Worm (Caenorhabditis elegans) whole organism, L3 larva: ENCODE results near the gene cpg-7.

Experiments used
- R02D3.7 ChIP-seq: fragments of 150-350 bp; optimal IDR thresholded peaks from 2 replicates; lab custom pipeline; 2014; ENCODE audit warnings: missing biosample characterization, missing genetic modification characterization
- ZK546.5 ChIP-seq: sonication (generic microtip); optimal IDR thresholded peaks from 2 replicates; lab custom pipeline; 2017; ENCODE audit warnings: missing biosample characterization, missing genetic modification characterization
- aly-2 ChIP-seq: fragments of 150-350 bp; optimal IDR thresholded peaks from 2 replicates; lab custom pipeline; 2014; ENCODE audit warnings: missing biosample characterization, missing genetic modification characterization
- ama-1 ChIP-seq: fragments of 150-350 bp; optimal IDR thresholded peaks from 2 replicates; lab custom pipeline; 2018
- ceh-16 ChIP-seq: sonication (generic microtip); optimal IDR thresholded peaks from 2 replicates; lab custom pipeline; 2017; ENCODE audit warnings: missing biosample characterization, missing genetic modification characterization
- ceh-28 ChIP-seq: fragments of 150-350 bp; optimal IDR thresholded peaks from 2 replicates; lab custom pipeline; 2014; ENCODE audit warnings: missing biosample characterization, missing genetic modification reagents, missing genetic modification characterization
- ceh-82 ChIP-seq: fragments of 150-350 bp; optimal IDR thresholded peaks from 2 replicates; lab custom pipeline; 2014; ENCODE audit warnings: missing biosample characterization, missing genetic modification characterization
- ceh-9 ChIP-seq: sonication (generic microtip); optimal IDR thresholded peaks from 2 replicates; lab custom pipeline; 2018; ENCODE audit warnings: missing biosample characterization, missing genetic modification characterization
- daf-12 ChIP-seq: fragments of 150-350 bp; optimal IDR thresholded peaks from 2 replicates; lab custom pipeline; 2014; ENCODE audit warnings: missing biosample characterization, missing genetic modification reagents, missing genetic modification characterization
- egl-5 ChIP-seq: fragments of 150-350 bp; optimal IDR thresholded peaks from 2 replicates; lab custom pipeline; 2017; ENCODE audit warnings: missing biosample characterization, missing genetic modification reagents, missing genetic modification characterization, inconsistent platforms
- elt-1 ChIP-seq: fragments of 150-350 bp; optimal IDR thresholded peaks from 2 replicates; lab custom pipeline; 2014; ENCODE audit warnings: missing biosample characterization, missing genetic modification characterization
- elt-2 ChIP-seq: sonication (generic microtip); optimal IDR thresholded peaks from 2 replicates; lab custom pipeline; 2016; ENCODE audit warnings: missing genetic modification reagents, mild to moderate bottlenecking, missing genetic modification characterization, missing compliant biosample characterization
- elt-3 ChIP-seq, 3 experiments: fragments of 150-350 bp in 1 of 3; sonication (generic microtip) in 2 of 3; optimal IDR thresholded peaks; 2 replicates in 2 of 3; 4 replicates in 1 of 3; lab custom pipeline; 2014 to 2017; ENCODE audit warnings: missing biosample characterization in 3 of 3, missing genetic modification characterization in 3 of 3
- eor-1 ChIP-seq, 2 experiments: fragments of 150-350 bp; optimal IDR thresholded peaks; 2 replicates each; lab custom pipeline; 2014 to 2018; ENCODE audit warnings: missing biosample characterization in 2 of 2, missing genetic modification characterization in 2 of 2
- fkh-10 ChIP-seq: sonication (generic microtip); optimal IDR thresholded peaks from 2 replicates; lab custom pipeline; 2017; ENCODE audit warnings: missing biosample characterization, missing genetic modification reagents, missing genetic modification characterization
- fkh-2 ChIP-seq: fragments of 150-350 bp; optimal IDR thresholded peaks from 2 replicates; lab custom pipeline; 2014; ENCODE audit warnings: missing biosample characterization, missing genetic modification reagents, missing genetic modification characterization
- fos-1 ChIP-seq: fragments of 150-350 bp; optimal IDR thresholded peaks from 2 replicates; lab custom pipeline; 2014; ENCODE audit warnings: missing biosample characterization, missing genetic modification characterization
- hmg-11 ChIP-seq: sonication (generic microtip); optimal IDR thresholded peaks from 2 replicates; lab custom pipeline; 2016; ENCODE audit warnings: missing genetic modification characterization, missing compliant biosample characterization
- jun-1 ChIP-seq: fragments of 150-350 bp; optimal IDR thresholded peaks from 2 replicates; lab custom pipeline; 2014; ENCODE audit warnings: missing biosample characterization, missing genetic modification reagents, missing genetic modification characterization
- lin-15B ChIP-seq: fragments of 150-350 bp; optimal IDR thresholded peaks from 2 replicates; lab custom pipeline; 2014; ENCODE audit warnings: missing biosample characterization, missing genetic modification characterization
- lin-39 ChIP-seq: fragments of 150-350 bp; optimal IDR thresholded peaks from 2 replicates; lab custom pipeline; 2018; ENCODE audit warnings: missing biosample characterization, missing genetic modification reagents, missing genetic modification characterization
- lsy-12 ChIP-seq: sonication (generic microtip); optimal IDR thresholded peaks from 2 replicates; lab custom pipeline; 2016; ENCODE audit warnings: mild to moderate bottlenecking, missing genetic modification characterization, missing compliant biosample characterization
- mdl-1 ChIP-seq: fragments of 150-350 bp; optimal IDR thresholded peaks from 2 replicates; lab custom pipeline; 2014; ENCODE audit warnings: missing biosample characterization, missing genetic modification characterization
- mml-1 ChIP-seq: fragments of 150-350 bp; sonication (generic microtip); optimal IDR thresholded peaks from 3 replicates; lab custom pipeline; 2014; ENCODE audit warnings: missing biosample characterization, missing genetic modification characterization
- nfya-1 ChIP-seq: sonication (generic microtip); optimal IDR thresholded peaks from 2 replicates; lab custom pipeline; 2017; ENCODE audit warnings: missing genetic modification characterization, mild to moderate bottlenecking, missing compliant biosample characterization, antibody characterized with exemption, moderate library complexity; ENCODE audit not compliant: insufficient read depth
- nhr-11 ChIP-seq: fragments of 150-350 bp; optimal IDR thresholded peaks from 2 replicates; lab custom pipeline; 2014; ENCODE audit warnings: missing biosample characterization, missing genetic modification characterization
- nhr-12 ChIP-seq: fragments of 150-350 bp; optimal IDR thresholded peaks from 2 replicates; lab custom pipeline; 2014; ENCODE audit warnings: missing biosample characterization, missing genetic modification characterization
- nhr-23 ChIP-seq: fragments of 150-350 bp; optimal IDR thresholded peaks from 2 replicates; lab custom pipeline; 2014; ENCODE audit warnings: missing biosample characterization, missing genetic modification reagents, missing genetic modification characterization
- nhr-237 ChIP-seq: fragments of 150-350 bp; optimal IDR thresholded peaks from 2 replicates; lab custom pipeline; 2014; ENCODE audit warnings: missing biosample characterization, missing genetic modification characterization
- nhr-25 ChIP-seq: sonication (generic microtip); optimal IDR thresholded peaks from 2 replicates; lab custom pipeline; 2017; ENCODE audit warnings: missing biosample characterization, missing genetic modification characterization
- nhr-28 ChIP-seq: fragments of 150-350 bp; optimal IDR thresholded peaks from 2 replicates; lab custom pipeline; 2014; ENCODE audit warnings: missing biosample characterization, missing genetic modification characterization
- nhr-43 ChIP-seq: sonication (generic microtip); optimal IDR thresholded peaks from 2 replicates; lab custom pipeline; 2016; ENCODE audit warnings: mild to moderate bottlenecking, missing genetic modification characterization, missing compliant biosample characterization; ENCODE audit not compliant: poor library complexity, severe bottlenecking
- nhr-67 ChIP-seq: fragments of 150-350 bp; optimal IDR thresholded peaks from 2 replicates; lab custom pipeline; 2014; ENCODE audit warnings: missing biosample characterization, missing genetic modification characterization
- nhr-76 ChIP-seq: fragments of 150-350 bp; sonication (generic microtip); optimal IDR thresholded peaks from 5 replicates; lab custom pipeline; 2014; ENCODE audit warnings: missing biosample characterization, missing genetic modification characterization
- nhr-77 ChIP-seq: fragments of 150-350 bp; optimal IDR thresholded peaks from 2 replicates; lab custom pipeline; 2014; ENCODE audit warnings: missing biosample characterization, missing genetic modification characterization
- pha-4 ChIP-seq: fragments of 150-350 bp; optimal IDR thresholded peaks from 2 replicates; lab custom pipeline; 2014; ENCODE audit warnings: missing biosample characterization, missing genetic modification reagents, missing genetic modification characterization
- pqm-1 ChIP-seq: fragments of 150-350 bp; optimal IDR thresholded peaks from 2 replicates; lab custom pipeline; 2017; ENCODE audit warnings: missing biosample characterization, missing genetic modification characterization, inconsistent platforms
- sea-2 ChIP-seq: fragments of 150-350 bp; sonication (generic microtip); optimal IDR thresholded peaks from 4 replicates; lab custom pipeline; 2014; ENCODE audit warnings: missing biosample characterization, missing genetic modification reagents, missing genetic modification characterization
- skn-1 ChIP-seq: fragments of 150-350 bp; optimal IDR thresholded peaks from 2 replicates; lab custom pipeline; 2014; ENCODE audit warnings: missing biosample characterization, missing genetic modification characterization
- snpc-4 ChIP-seq: fragments of 150-350 bp; optimal IDR thresholded peaks from 2 replicates; lab custom pipeline; 2014; ENCODE audit warnings: missing biosample characterization, missing genetic modification characterization
- tbx-2 ChIP-seq: sonication (generic microtip); optimal IDR thresholded peaks from 2 replicates; lab custom pipeline; 2016; ENCODE audit warnings: mild to moderate bottlenecking, missing genetic modification characterization, missing compliant biosample characterization
- unc-39 ChIP-seq: sonication (generic microtip); optimal IDR thresholded peaks from 4 replicates; lab custom pipeline; 2017; ENCODE audit warnings: missing biosample characterization, missing genetic modification characterization
- unc-62 ChIP-seq: fragments of 150-350 bp; sonication (generic microtip); optimal IDR thresholded peaks from 4 replicates; lab custom pipeline; 2014; ENCODE audit warnings: missing biosample characterization, missing genetic modification reagents, missing genetic modification characterization
- zag-1 ChIP-seq: fragments of 150-350 bp; optimal IDR thresholded peaks from 2 replicates; lab custom pipeline; 2014; ENCODE audit warnings: missing biosample characterization, missing genetic modification characterization
- ztf-11 ChIP-seq: fragments of 150-350 bp; optimal IDR thresholded peaks from 2 replicates; lab custom pipeline; 2014; ENCODE audit warnings: missing biosample characterization, missing genetic modification characterization
- ztf-4 ChIP-seq: fragments of 150-350 bp; optimal IDR thresholded peaks from 2 replicates; lab custom pipeline; 2014; ENCODE audit warnings: missing biosample characterization, missing genetic modification characterization

Gene cpg-7

DNA sequence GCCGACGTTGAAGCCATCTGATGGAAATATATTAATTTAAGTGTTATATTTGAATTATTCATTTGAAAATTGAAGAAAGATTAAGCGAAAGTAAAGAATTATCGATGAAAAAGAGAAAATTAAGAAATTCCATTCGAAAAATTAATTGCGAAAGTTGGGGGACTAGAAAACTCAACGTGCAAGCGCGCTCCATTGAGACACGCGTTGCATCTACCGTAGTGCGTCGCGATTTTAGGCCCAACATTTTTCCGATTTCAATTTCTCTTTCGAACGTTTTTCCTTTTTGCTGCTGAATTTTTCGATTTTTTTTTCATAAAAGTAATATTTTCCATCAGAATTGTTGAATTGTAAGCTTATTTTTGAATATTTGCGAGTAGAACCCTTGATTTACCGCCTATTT is 45.3 kb upstream of the cpg-7 start, which contains the start of gene Y48B6A.1 (continued):
- peak; percentile 9 for TF ChIP-seq ZK546.5 (tag; lab: Kevin White, UChicago)

DNA sequence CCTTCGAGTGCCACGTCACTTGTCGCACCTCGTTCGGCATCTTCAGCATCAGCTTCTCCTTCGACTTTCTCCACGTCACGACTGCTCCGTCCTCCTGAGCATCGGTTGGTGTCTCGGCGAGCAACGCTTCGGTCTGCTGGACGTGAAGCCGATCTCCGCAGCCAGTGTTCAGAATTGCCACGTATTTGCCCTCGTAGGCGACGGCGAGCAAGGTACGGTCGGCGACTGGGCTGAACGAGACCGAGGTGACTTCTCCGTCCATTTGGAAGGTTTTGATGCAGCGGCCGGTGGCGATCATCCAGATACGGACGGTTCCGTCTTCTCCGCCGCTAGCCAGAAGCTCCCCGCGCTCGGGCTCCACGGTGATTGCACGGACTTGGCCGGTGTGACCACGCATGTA is 43.2 kb upstream of the cpg-7 start:
- no peak for TF ChIP-seq lin-15B (tag; lab: Kevin White, UChicago)
- TF ChIP-seq ztf-4 (tag; lab: Kevin White, UChicago): no peak
- no peak for TF ChIP-seq elt-1 (tag; lab: Kevin White, UChicago)
- no peak for TF ChIP-seq nhr-67

DNA sequence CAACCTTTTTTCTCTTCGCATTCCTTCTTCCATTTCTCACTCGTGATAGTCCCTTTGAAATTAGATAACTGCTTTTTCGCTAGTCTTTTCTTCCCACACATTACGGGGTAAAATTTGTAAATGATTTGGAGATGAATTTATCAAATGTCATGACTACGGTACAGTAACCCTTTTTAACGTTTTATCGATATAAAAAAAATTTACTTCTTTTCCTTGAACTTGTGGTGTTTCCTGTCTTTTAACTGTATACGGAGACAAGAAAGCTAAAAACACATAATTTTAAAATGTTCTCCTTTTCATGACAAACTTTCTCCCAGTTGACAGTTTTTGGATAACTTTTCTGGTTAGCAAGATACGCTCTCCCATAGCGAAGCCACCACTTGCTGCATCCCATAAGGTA is 41.0 kb upstream of the cpg-7 start, which contains the start of gene W03H9.1:
Gene W03H9.1, minus strand, starts transcription at position 101 of the 400 bp plus-strand sequence.
- no peak for TF ChIP-seq fos-1
- no peak for TF ChIP-seq nhr-76 (tag; lab: Kevin White, UChicago)
- TF ChIP-seq zag-1 (tag; lab: Kevin White, UChicago): no peak
- no peak for TF ChIP-seq nhr-23
- TF ChIP-seq nhr-11 (tag; lab: Kevin White, UChicago): no peak
- TF ChIP-seq R02D3.7 (tag; lab: Kevin White, UChicago): no peak
- TF ChIP-seq nhr-67: no peak
- TF ChIP-seq nhr-237 (tag; lab: Kevin White, UChicago): no peak
- TF ChIP-seq ZK546.5 (tag; lab: Kevin White, UChicago): no peak
- no peak for TF ChIP-seq unc-39 (tag; lab: Kevin White, UChicago)
- TF ChIP-seq ztf-4 (tag; lab: Kevin White, UChicago): no peak
- no peak for TF ChIP-seq nhr-28 (tag; lab: Kevin White, UChicago)
- no peak for TF ChIP-seq elt-1 (tag; lab: Kevin White, UChicago)
- no peak for TF ChIP-seq pqm-1 (tag; lab: Kevin White, UChicago)
- no peak for TF ChIP-seq unc-62 (GFP tag; lab: Kevin White, UChicago)
- TF ChIP-seq eor-1 (tag; optimal IDR thresholded peaks at IDR 0.05; lab: Kevin White, UChicago): no peak

DNA sequence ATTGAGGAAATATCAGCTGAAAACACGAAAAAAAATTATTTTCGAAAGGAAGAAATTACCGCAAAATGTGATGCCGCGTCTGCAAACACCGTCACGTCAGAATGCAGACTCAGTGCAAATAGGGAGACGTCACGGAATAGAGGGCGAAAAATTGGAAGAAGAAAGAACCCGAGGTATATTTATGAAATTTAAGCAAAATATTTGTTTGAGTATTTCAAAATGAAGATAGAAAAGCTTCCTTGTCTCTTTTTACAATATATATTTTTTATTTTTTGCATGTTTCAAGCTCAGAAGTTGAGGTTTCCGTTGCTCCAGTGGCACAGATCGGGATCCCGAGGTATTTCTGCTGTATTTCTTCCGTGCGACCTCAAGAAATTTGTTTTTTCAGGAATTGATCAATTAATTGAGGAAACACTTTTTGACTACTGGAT is 34.8 kb upstream of the cpg-7 start, which contains the start of gene W03H9.2:
Gene W03H9.2, minus strand, starts transcription at position 32 of the 431 bp plus-strand sequence.
- peak; percentile 41 for TF ChIP-seq lin-15B (tag; lab: Kevin White, UChicago)
- no peak for TF ChIP-seq ZK546.5 (tag; lab: Kevin White, UChicago)
- TF ChIP-seq lsy-12 (tag; lab: Kevin White, UChicago): peak; percentile 61
- no peak for TF ChIP-seq elt-1 (tag; lab: Kevin White, UChicago)
- no peak for TF ChIP-seq tbx-2
- peak; percentile 5 for TF ChIP-seq snpc-4 (tag; lab: Kevin White, UChicago)
- peak; percentile 45 for TF ChIP-seq nhr-23
- TF ChIP-seq hmg-11 (tag; lab: Kevin White, UChicago): peak; percentile 88
- no peak for TF ChIP-seq nhr-12 (tag; lab: Kevin White, UChicago)
- no peak for TF ChIP-seq daf-12 (tag; lab: Kevin White, UChicago)
- TF ChIP-seq nhr-28 (tag; lab: Kevin White, UChicago): no peak
- TF ChIP-seq nhr-77: no peak
- TF ChIP-seq eor-1 (tag; optimal IDR thresholded peaks at IDR 0.05; lab: Kevin White, UChicago): no peak
- no peak for TF ChIP-seq ceh-82
- TF ChIP-seq pqm-1 (tag; lab: Kevin White, UChicago): no peak
- TF ChIP-seq pha-4: peak; percentile 42
- TF ChIP-seq unc-39 (tag; lab: Kevin White, UChicago): no peak
- TF ChIP-seq zag-1 (tag; lab: Kevin White, UChicago): no peak
- no peak for TF ChIP-seq nhr-76 (tag; lab: Kevin White, UChicago)
- peak; percentile 39 for TF ChIP-seq nhr-25 (tag; lab: Kevin White, UChicago)
- TF ChIP-seq nfya-1: peak; percentile 60
- no peak for TF ChIP-seq lin-39 (tag; lab: Kevin White, UChicago)
- TF ChIP-seq nhr-43 (tag; lab: Kevin White, UChicago): peak; percentile 72
- TF ChIP-seq elt-3 (tag; optimal IDR thresholded peaks at IDR 0.05; lab: Kevin White, UChicago): no peak
- no peak for TF ChIP-seq aly-2 (tag; lab: Kevin White, UChicago)
- peak; percentile 26 for TF ChIP-seq R02D3.7 (tag; lab: Kevin White, UChicago)
- no peak for TF ChIP-seq jun-1 (tag; lab: Kevin White, UChicago)
- TF ChIP-seq sea-2 (GFP tag; lab: Kevin White, UChicago): no peak
- TF ChIP-seq ceh-16 (tag; lab: Kevin White, UChicago): no peak
- peak; percentile 26 for TF ChIP-seq elt-2 (tag; lab: Kevin White, UChicago)
- TF ChIP-seq nhr-67: no peak
- TF ChIP-seq unc-62 (GFP tag; lab: Kevin White, UChicago): no peak
- TF ChIP-seq skn-1: no peak
- no peak for TF ChIP-seq fkh-2 (tag; lab: Kevin White, UChicago)
- TF ChIP-seq ceh-9 (tag; lab: Kevin White, UChicago): no peak
- TF ChIP-seq nhr-11 (tag; lab: Kevin White, UChicago): no peak
- TF ChIP-seq ztf-4 (tag; lab: Kevin White, UChicago): no peak
- TF ChIP-seq ceh-28 (tag; lab: Kevin White, UChicago): peak; percentile 40
- no peak for TF ChIP-seq egl-5 (tag; lab: Kevin White, UChicago)
- no peak for TF ChIP-seq ama-1 (lab: Kevin White, UChicago)
- no peak for TF ChIP-seq fkh-10 (GFP tag; lab: Kevin White, UChicago)
- no peak for TF ChIP-seq mml-1
- TF ChIP-seq ztf-11 (tag; lab: Kevin White, UChicago): no peak
- no peak for TF ChIP-seq mdl-1 (tag; lab: Kevin White, UChicago)
